Fruit fly (Drosophila melanogaster) whole organism, embryonic: Measurements from ENCODE around the gene osp.

Source experiments
- B-H1 ChIP-seq: fragments of 200-800 bp; sonication (Bioruptor generic); IDR thresholded peaks from 3 replicates; pipeline ENCODE4 v1.3.6; 2022; ENCODE audit warnings: missing biosample characterization, missing genetic modification characterization
- CG10267 ChIP-seq: fragments of 200-800 bp; sonication (Bioruptor generic); optimal IDR thresholded peaks from 2 replicates; lab custom pipeline; 2018; ENCODE audit warnings: missing biosample characterization, mild to moderate bottlenecking, missing genetic modification characterization, moderate library complexity
- CG11504 ChIP-seq: fragments of 200-800 bp; sonication (Bioruptor generic); optimal IDR thresholded peaks from 3 replicates; lab custom pipeline; 2019; ENCODE audit warnings: missing biosample characterization, mild to moderate bottlenecking, missing genetic modification characterization, moderate library complexity
- CG11696 ChIP-seq: fragments of 200-800 bp; sonication (Bioruptor generic); IDR thresholded peaks from 2 replicates; pipeline ENCODE4 v1.3.6; 2022; ENCODE audit warnings: missing biosample characterization, missing genetic modification characterization
- CG14050 ChIP-seq: fragments of 200-800 bp; sonication (Bioruptor generic); IDR thresholded peaks from 3 replicates; pipeline ENCODE4 v1.3.6; 2022; ENCODE audit warnings: missing biosample characterization, missing genetic modification characterization
- CG14710 ChIP-seq: fragments of 200-800 bp; sonication (Bioruptor generic); optimal IDR thresholded peaks from 3 replicates; lab custom pipeline; 2019; ENCODE audit warnings: missing biosample characterization, mild to moderate bottlenecking, missing genetic modification characterization, moderate library complexity
- CG15073 ChIP-seq: fragments of 200-800 bp; sonication (Bioruptor generic); optimal IDR thresholded peaks from 2 replicates; lab custom pipeline; 2016; ENCODE audit warnings: missing biosample characterization, missing genetic modification characterization
- CG15601 ChIP-seq: fragments of 200-800 bp; sonication (Bioruptor generic); optimal IDR thresholded peaks from 3 replicates; lab custom pipeline; 2019; ENCODE audit warnings: missing biosample characterization, mild to moderate bottlenecking, missing genetic modification characterization, moderate library complexity
- CG17186 ChIP-seq: fragments of 200-800 bp; sonication (Bioruptor generic); optimal IDR thresholded peaks from 3 replicates; lab custom pipeline; 2017; ENCODE audit warnings: missing biosample characterization, missing genetic modification reagents, missing genetic modification characterization
- CG2199 ChIP-seq: fragments of 200-800 bp; sonication (Bioruptor generic); IDR thresholded peaks from 3 replicates; pipeline ENCODE4 v1.3.6; 2022; ENCODE audit warnings: missing biosample characterization, missing genetic modification characterization
- CG3163 ChIP-seq: fragments of 200-800 bp; sonication (Bioruptor generic); optimal IDR thresholded peaks from 3 replicates; lab custom pipeline; 2016; ENCODE audit warnings: missing biosample characterization, missing genetic modification characterization
- CG34376 ChIP-seq: fragments of 200-800 bp; sonication (Bioruptor generic); optimal IDR thresholded peaks from 2 replicates; lab custom pipeline; 2018; ENCODE audit warnings: missing biosample characterization, mild to moderate bottlenecking, missing genetic modification characterization
- CG4360 ChIP-seq: fragments of 200-800 bp; sonication (Bioruptor generic); IDR thresholded peaks from 2 replicates; pipeline ENCODE4 v1.3.6; 2022; ENCODE audit warnings: missing biosample characterization, missing genetic modification characterization
- CG6254 ChIP-seq: fragments of 200-800 bp; sonication (Bioruptor generic); optimal IDR thresholded peaks from 3 replicates; lab custom pipeline; 2017; ENCODE audit warnings: mild to moderate bottlenecking, missing biosample characterization, missing genetic modification reagents, missing genetic modification characterization
- CG6689 ChIP-seq: fragments of 200-800 bp; sonication (Bioruptor generic); IDR thresholded peaks from 2 replicates; pipeline ENCODE4 v1.3.6; 2022; ENCODE audit warnings: missing biosample characterization, missing genetic modification characterization
- CG7271 ChIP-seq: fragments of 200-800 bp; sonication (Bioruptor generic); optimal IDR thresholded peaks from 2 replicates; lab custom pipeline; 2018; ENCODE audit warnings: missing biosample characterization, mild to moderate bottlenecking, missing genetic modification characterization, moderate library complexity
- CG7786 ChIP-seq: fragments of 200-800 bp; sonication (Bioruptor generic); optimal IDR thresholded peaks from 2 replicates; lab custom pipeline; 2016; ENCODE audit warnings: missing biosample characterization, missing genetic modification characterization
- CG7839 ChIP-seq: fragments of 200-800 bp; sonication (Bioruptor generic); optimal IDR thresholded peaks from 3 replicates; lab custom pipeline; 2018; ENCODE audit warnings: missing biosample characterization, mild to moderate bottlenecking, missing genetic modification characterization, moderate library complexity
- CG8478 ChIP-seq: fragments of >200 bp; optimal IDR thresholded peaks from 2 replicates; lab custom pipeline; 2018
- Camta ChIP-seq: fragments of 200-800 bp; sonication (Bioruptor generic); optimal IDR thresholded peaks from 2 replicates; lab custom pipeline; 2016; ENCODE audit warnings: missing biosample characterization, missing genetic modification characterization
- CkIIα-i1 ChIP-seq: fragments of 200-800 bp; sonication (Bioruptor generic); IDR thresholded peaks from 2 replicates; pipeline ENCODE4 v1.3.6; 2022; ENCODE audit warnings: missing biosample characterization, missing genetic modification characterization
- D19A ChIP-seq: fragments of 200-800 bp; optimal IDR thresholded peaks from 3 replicates; lab custom pipeline; 2019; ENCODE audit warnings: missing biosample characterization, mild to moderate bottlenecking, missing genetic modification characterization, moderate library complexity
- Dbx ChIP-seq: fragments of 200-800 bp; sonication (Bioruptor generic); IDR thresholded peaks from 3 replicates; pipeline ENCODE4 v1.3.6; 2022; ENCODE audit warnings: missing biosample characterization, missing genetic modification characterization
- Dip3 ChIP-seq: fragments of 200-800 bp; sonication (Bioruptor generic); optimal IDR thresholded peaks from 3 replicates; lab custom pipeline; 2016; ENCODE audit warnings: missing biosample characterization, missing genetic modification characterization
- ERR ChIP-seq: fragments of 200-800 bp; sonication (Bioruptor generic); optimal IDR thresholded peaks from 2 replicates; lab custom pipeline; 2016; ENCODE audit warnings: missing biosample characterization, missing genetic modification characterization
- MESR4 ChIP-seq: fragments of 200-800 bp; sonication (Bioruptor generic); optimal IDR thresholded peaks from 2 replicates; lab custom pipeline; 2018; ENCODE audit warnings: missing biosample characterization, mild to moderate bottlenecking, missing genetic modification characterization, moderate library complexity
- Oaz ChIP-seq: fragments of 200-800 bp; sonication (Bioruptor generic); IDR thresholded peaks from 2 replicates; pipeline ENCODE4 v1.3.6; 2022; ENCODE audit warnings: missing biosample characterization, missing genetic modification characterization
- Opbp ChIP-seq: fragments of 200-800 bp; sonication (Bioruptor generic); IDR thresholded peaks from 3 replicates; pipeline ENCODE4 v1.3.6; 2022; ENCODE audit warnings: missing biosample characterization, missing genetic modification characterization; ENCODE audit not compliant: partially characterized antibody
- Ssrp ChIP-seq: fragments of 200-800 bp; sonication (Bioruptor generic); optimal IDR thresholded peaks from 2 replicates; lab custom pipeline; 2018; ENCODE audit warnings: missing biosample characterization, mild to moderate bottlenecking, missing genetic modification characterization, moderate library complexity
- Trl ChIP-seq, 3 experiments: fragments of >200 bp in 2 of 3; fragments of 200-800 bp in 1 of 3; sonication (Bioruptor generic) in 1 of 3; optimal IDR thresholded peaks; 2 replicates in 1 of 3; 3 replicates in 2 of 3; lab custom pipeline; 2016 to 2017; ENCODE audit warnings: missing biosample characterization in 1 of 3, missing genetic modification characterization in 1 of 3
- amos ChIP-seq: fragments of 200-800 bp; sonication (Bioruptor generic); IDR thresholded peaks from 2 replicates; pipeline ENCODE4 v1.3.6; 2022; ENCODE audit warnings: missing biosample characterization, missing genetic modification characterization; ENCODE audit not compliant: partially characterized antibody
- ase ChIP-seq: fragments of 200-800 bp; sonication (Bioruptor generic); IDR thresholded peaks from 3 replicates; pipeline ENCODE4 v1.3.6; 2022; ENCODE audit warnings: missing biosample characterization, missing genetic modification characterization
- bsh ChIP-seq, 2 experiments: fragments of 200-800 bp; sonication (Bioruptor generic); optimal IDR thresholded peaks; 2 replicates each; lab custom pipeline; 2017 to 2018; ENCODE audit warnings: mild to moderate bottlenecking in 2 of 2, missing biosample characterization in 2 of 2, missing genetic modification characterization in 2 of 2, moderate library complexity in 1 of 2
- danr ChIP-seq: fragments of 200-800 bp; sonication (Bioruptor generic); IDR thresholded peaks from 2 replicates; pipeline ENCODE4 v1.3.6; 2022; ENCODE audit warnings: missing biosample characterization, missing genetic modification characterization
- eve ChIP-seq, 2 experiments: fragments of >200 bp; optimal IDR thresholded peaks; 2 replicates each; lab custom pipeline; 2017; ENCODE audit warnings: missing biosample characterization in 2 of 2, missing genetic modification characterization in 2 of 2
- fd102C ChIP-seq: fragments of 200-800 bp; sonication (Bioruptor generic); optimal IDR thresholded peaks from 2 replicates; lab custom pipeline; 2018; ENCODE audit warnings: missing biosample characterization, mild to moderate bottlenecking, missing genetic modification characterization, moderate library complexity
- gem ChIP-seq: fragments of 200-800 bp; sonication (Bioruptor generic); optimal IDR thresholded peaks from 2 replicates; lab custom pipeline; 2019; ENCODE audit warnings: missing biosample characterization, mild to moderate bottlenecking, missing genetic modification characterization, moderate library complexity
- h ChIP-seq: fragments of >200 bp; optimal IDR thresholded peaks from 2 replicates; lab custom pipeline; 2017
- ham ChIP-seq: fragments of 200-800 bp; sonication (Bioruptor generic); IDR thresholded peaks from 2 replicates; pipeline ENCODE4 v1.3.6; 2022; ENCODE audit warnings: missing biosample characterization, missing genetic modification characterization
- lov ChIP-seq, 2 experiments: fragments of 200-800 bp in 1 of 2; fragments of >200 bp in 1 of 2; sonication (Bioruptor generic) in 1 of 2; IDR thresholded peaks in 1 of 2; optimal IDR thresholded peaks in 1 of 2; 2 replicates in 1 of 2; 3 replicates in 1 of 2; pipeline versions ENCODE4 v1.3.6 to Lab custom; 2017 to 2022; ENCODE audit warnings: missing biosample characterization in 1 of 2, missing genetic modification characterization in 1 of 2
- mam ChIP-seq: fragments of 200-800 bp; sonication (Bioruptor generic); optimal IDR thresholded peaks from 3 replicates; lab custom pipeline; 2016; ENCODE audit warnings: missing biosample characterization, missing genetic modification characterization
- nerfin-1 ChIP-seq: fragments of 200-800 bp; sonication (Bioruptor generic); optimal IDR thresholded peaks from 3 replicates; lab custom pipeline; 2019; ENCODE audit warnings: missing biosample characterization, mild to moderate bottlenecking, missing genetic modification characterization, moderate library complexity
- pan ChIP-seq, 4 experiments: fragments of >200 bp in 3 of 4; fragments of 200-800 bp in 1 of 4; sonication (Bioruptor generic) in 1 of 4; optimal IDR thresholded peaks in 3 of 4; IDR thresholded peaks in 1 of 4; 2 replicates each; pipeline versions ENCODE4 v1.3.6 to Lab custom; 2017 to 2022; ENCODE audit warnings: missing biosample characterization in 2 of 4, missing genetic modification characterization in 2 of 4, mixed read lengths in 1 of 4
- prd ChIP-seq, 3 experiments: fragments of >200 bp in 2 of 3; fragments of 200-800 bp in 1 of 3; sonication (Bioruptor generic) in 1 of 3; optimal IDR thresholded peaks in 2 of 3; IDR thresholded peaks in 1 of 3; 2 replicates in 2 of 3; 3 replicates in 1 of 3; pipeline versions ENCODE4 v1.3.6 to Lab custom; 2017 to 2022; ENCODE audit warnings: missing biosample characterization in 1 of 3, missing genetic modification characterization in 1 of 3
- scrt ChIP-seq: fragments of 200-800 bp; sonication (Bioruptor generic); optimal IDR thresholded peaks from 2 replicates; lab custom pipeline; 2018; ENCODE audit warnings: missing biosample characterization, mild to moderate bottlenecking, missing genetic modification characterization, moderate library complexity
- sob ChIP-seq: fragments of 200-800 bp; sonication (Bioruptor generic); IDR thresholded peaks from 2 replicates; pipeline ENCODE4 v1.3.6; 2022; ENCODE audit warnings: missing biosample characterization, missing genetic modification characterization
- toy ChIP-seq: fragments of 200-800 bp; sonication (Bioruptor generic); IDR thresholded peaks from 2 replicates; pipeline ENCODE4 v1.3.6; 2022; ENCODE audit warnings: missing biosample characterization, missing genetic modification characterization
- vfl ChIP-seq: fragments of 200-800 bp; sonication (Bioruptor generic); optimal IDR thresholded peaks from 2 replicates; lab custom pipeline; 2016; ENCODE audit warnings: missing biosample characterization, missing genetic modification characterization

osp gene

dm6 chr2L:14690791-14691190, 1.7 kb upstream of the osp start (continued):
- TF ChIP-seq CG7839 (tag; lab: Kevin White, UChicago), result peak; percentile 47
- TF ChIP-seq CG15601 (tag; lab: Kevin White, UChicago), result peak; percentile 50
- TF ChIP-seq fd102C (GFP tag; lab: Kevin White, UChicago), result no peak
- TF ChIP-seq CG6254, result no peak
- TF ChIP-seq gem (tag; lab: Kevin White, UChicago), result peak; percentile 43
- peak; percentile 40 for TF ChIP-seq CG14710 (tag; lab: Kevin White, UChicago)
- TF ChIP-seq B-H1 (GFP tag; lab: Robert Waterston, UW), result no peak
- TF ChIP-seq ERR (GFP tag; lab: Kevin White, UChicago), result no peak
- TF ChIP-seq Oaz (GFP tag; lab: Robert Waterston, UW), result no peak
- no peak for TF ChIP-seq CkIIα-i1
- TF ChIP-seq CG10267, result peak; percentile 59
- no peak for TF ChIP-seq prd (optimal IDR thresholded peaks at IDR 0.05; lab: Kevin White, UChicago)
- 0 out of 3 replicates have a peak, but pooled peaks have one; percentile 30 for TF ChIP-seq prd (GFP tag; IDR thresholded peaks at IDR 0.05; lab: Robert Waterston, UW)
- TF ChIP-seq mam (GFP tag; lab: Kevin White, UChicago), result no peak
- TF ChIP-seq amos (GFP tag; lab: Robert Waterston, UW), result no peak
- TF ChIP-seq CG17186 (GFP tag; lab: Kevin White, UChicago), result no peak
- no peak for TF ChIP-seq CG14050 (GFP tag; lab: Robert Waterston, UW)
- peak in 1 of 2 experiments; percentile 15 for TF ChIP-seq bsh (GFP tag; optimal IDR thresholded peaks at IDR 0.05; lab: Kevin White, UChicago)
- no peak for TF ChIP-seq h (lab: Kevin White, UChicago)
- no peak for TF ChIP-seq ase (GFP tag; lab: Robert Waterston, UW)
- TF ChIP-seq toy (GFP tag; lab: Robert Waterston, UW), result no peak
- no peak for TF ChIP-seq CG8478 (lab: Kevin White, UChicago)
- no peak for TF ChIP-seq MESR4 (GFP tag; lab: Kevin White, UChicago)
- no peak for TF ChIP-seq CG7786 (GFP tag; lab: Kevin White, UChicago)
- no peak for TF ChIP-seq pan (optimal IDR thresholded peaks at IDR 0.05; lab: Kevin White, UChicago)
- TF ChIP-seq pan (GFP tag; optimal IDR thresholded peaks at IDR 0.05 in 1 of 2, IDR thresholded peaks at IDR 0.05 in 1 of 2), result no peak
- TF ChIP-seq ham (GFP tag; lab: Robert Waterston, UW), result no peak
- TF ChIP-seq lov (optimal IDR thresholded peaks at IDR 0.05; lab: Kevin White, UChicago), result no peak
- no peak for TF ChIP-seq lov (GFP tag; IDR thresholded peaks at IDR 0.05; lab: Robert Waterston, UW)
- TF ChIP-seq Camta, result no peak
- no peak for TF ChIP-seq Dip3 (GFP tag; lab: Kevin White, UChicago)
- no peak for TF ChIP-seq CG15073 (GFP tag; lab: Kevin White, UChicago)
- no peak for TF ChIP-seq eve (GFP tag; optimal IDR thresholded peaks at IDR 0.05; lab: Kevin White, UChicago)

dm6 chr2L:14690285-14690684, 1.1 kb upstream of the osp start:
- TF ChIP-seq scrt (GFP tag; lab: Kevin White, UChicago), result peak; percentile 83
- TF ChIP-seq CG2199 (GFP tag; lab: Robert Waterston, UW), result 0 out of 3 replicates have a peak, but pooled peaks have one; percentile 77
- peak; percentile 29 for TF ChIP-seq D19A (tag; lab: Kevin White, UChicago)
- no peak for TF ChIP-seq CG7271 (tag; lab: Kevin White, UChicago)
- peak; percentile 99 for TF ChIP-seq CG11504
- TF ChIP-seq, all 482 proteins: peak for 4

- TF ChIP-seq CG11696 (no peak), Trl (optimal IDR thresholded peaks at IDR 0.05; lab: Kevin White, UChicago) (no peak), Trl (GFP tag; optimal IDR thresholded peaks at IDR 0.05; lab: Kevin White, UChicago) (no peak), sob (GFP tag; lab: Robert Waterston, UW) (no peak), CG4360 (peak; percentile 71), nerfin-1 (no peak), Dbx (GFP tag; lab: Robert Waterston, UW) (no peak), CG3163 (no peak), Ssrp (tag; lab: Kevin White, UChicago) (no peak), Opbp (GFP tag; lab: Robert Waterston, UW) (0 out of 3 replicates have a peak, but pooled peaks have one; percentile 17), vfl (GFP tag; lab: Kevin White, UChicago) (no peak), danr (no peak), CG6689 (0 out of 2 replicates have a peak, but pooled peaks have one; percentile 14), CG34376 (GFP tag; lab: Kevin White, UChicago) (no peak)
Measured at dm6 chr2L:14688274-14688840, 783 bp downstream of the osp start.
